Fruit fly (Drosophila melanogaster) whole organism, adult: ENCODE measurements around the gene CG31805.
A peak's percentile ranks its signal among the peaks of the same experiment; 100 is the strongest.

Source experiments
- CG11617 ChIP-seq: fragments of 200-800 bp; sonication (Bioruptor generic); optimal IDR thresholded peaks from 2 replicates; lab custom pipeline; 2017; ENCODE audit warnings: mild to moderate bottlenecking, missing biosample characterization, missing genetic modification reagents, missing genetic modification characterization
- CG1620 ChIP-seq: fragments of 200-800 bp; sonication (Bioruptor generic); optimal IDR thresholded peaks from 2 replicates; lab custom pipeline; 2016; ENCODE audit warnings: missing biosample characterization, missing genetic modification characterization
- CG33017 ChIP-seq: fragments of 200-800 bp; sonication (Bioruptor generic); optimal IDR thresholded peaks from 2 replicates; lab custom pipeline; 2018; ENCODE audit warnings: missing biosample characterization, mild to moderate bottlenecking, missing genetic modification characterization, moderate library complexity
- Hr96 ChIP-seq: fragments of 200-800 bp; sonication (Bioruptor generic); optimal IDR thresholded peaks from 2 replicates; lab custom pipeline; 2016; ENCODE audit warnings: missing biosample characterization, missing genetic modification characterization
- cic ChIP-seq: fragments of 200-800 bp; sonication (Bioruptor generic); optimal IDR thresholded peaks from 2 replicates; lab custom pipeline; 2017; ENCODE audit warnings: missing biosample characterization, mild to moderate bottlenecking, missing genetic modification characterization, moderate library complexity
- kay ChIP-seq: fragments of 200-800 bp; sonication (Bioruptor generic); peaks from one replicate; lab custom pipeline; 2016; ENCODE audit warnings: missing biosample characterization, missing genetic modification characterization, borderline replicate concordance
- tj ChIP-seq: fragments of 200-800 bp; sonication (Bioruptor generic); optimal IDR thresholded peaks from 3 replicates; lab custom pipeline; 2017; ENCODE audit warnings: missing biosample characterization, mild to moderate bottlenecking, missing genetic modification characterization, moderate library complexity

- TF ChIP-seq CG33017 (tag; lab: Kevin White, UChicago), result peak; percentile 42
- peak; percentile 58 for TF ChIP-seq CG1620 (GFP tag; lab: Kevin White, UChicago)
- TF ChIP-seq kay (GFP tag; lab: Kevin White, UChicago), result peak; percentile 99
- peak; percentile 56 for TF ChIP-seq Hr96 (GFP tag; lab: Kevin White, UChicago)
- peak; percentile 1 for TF ChIP-seq tj (GFP tag; lab: Kevin White, UChicago)
- no peak for TF ChIP-seq cic (GFP tag; lab: Kevin White, UChicago)
- peak; percentile 43 for TF ChIP-seq CG11617 (GFP tag; lab: Kevin White, UChicago)
Observed at dm6 chr2L:16887660-16888573, 12.4 kb downstream of the CG31805 start, which contains the start of the genes osi and tweek.
